Worm (Caenorhabditis elegans) whole organism, late embryonic: Measurements from ENCODE around the gene gro-1.

Experiments
- K09A11.1 ChIP-seq: sonication (generic microtip); optimal IDR thresholded peaks from 2 replicates; lab custom pipeline; 2017; ENCODE audit warnings: antibody characterized with exemption, mild to moderate bottlenecking, missing genetic modification characterization, missing compliant biosample characterization; ENCODE audit not compliant: insufficient read depth
- ahr-1 ChIP-seq: sonication (generic microtip); optimal IDR thresholded peaks from 2 replicates; lab custom pipeline; 2016; ENCODE audit warnings: missing genetic modification characterization, missing compliant biosample characterization
- ama-1 ChIP-seq: fragments of 150-350 bp; optimal IDR thresholded peaks from 2 replicates; lab custom pipeline; 2014
- ceh-31 ChIP-seq: sonication (generic microtip); optimal IDR thresholded peaks from 2 replicates; lab custom pipeline; 2016; ENCODE audit warnings: missing genetic modification characterization, missing compliant biosample characterization
- fkh-10 ChIP-seq: fragments of 150-350 bp; optimal IDR thresholded peaks from 2 replicates; lab custom pipeline; 2014; ENCODE audit warnings: missing biosample characterization, missing genetic modification reagents, missing genetic modification characterization
- nhr-232 ChIP-seq: sonication (generic microtip); optimal IDR thresholded peaks from 2 replicates; lab custom pipeline; 2016; ENCODE audit warnings: missing genetic modification characterization, missing compliant biosample characterization
- pha-4 ChIP-seq: fragments of 150-350 bp; optimal IDR thresholded peaks from 2 replicates; lab custom pipeline; 2018; ENCODE audit warnings: missing biosample characterization, missing genetic modification reagents, missing genetic modification characterization
- pqm-1 ChIP-seq: sonication (generic microtip); optimal IDR thresholded peaks from 2 replicates; lab custom pipeline; 2016; ENCODE audit warnings: missing genetic modification characterization, missing compliant biosample characterization
- rnt-1 ChIP-seq: sonication (generic microtip); optimal IDR thresholded peaks from 2 replicates; lab custom pipeline; 2016; ENCODE audit warnings: missing genetic modification characterization, missing compliant biosample characterization
- ttx-3 ChIP-seq: sonication (generic microtip); optimal IDR thresholded peaks from 2 replicates; lab custom pipeline; 2016; ENCODE audit warnings: missing genetic modification reagents, missing genetic modification characterization, missing compliant biosample characterization

DNA sequence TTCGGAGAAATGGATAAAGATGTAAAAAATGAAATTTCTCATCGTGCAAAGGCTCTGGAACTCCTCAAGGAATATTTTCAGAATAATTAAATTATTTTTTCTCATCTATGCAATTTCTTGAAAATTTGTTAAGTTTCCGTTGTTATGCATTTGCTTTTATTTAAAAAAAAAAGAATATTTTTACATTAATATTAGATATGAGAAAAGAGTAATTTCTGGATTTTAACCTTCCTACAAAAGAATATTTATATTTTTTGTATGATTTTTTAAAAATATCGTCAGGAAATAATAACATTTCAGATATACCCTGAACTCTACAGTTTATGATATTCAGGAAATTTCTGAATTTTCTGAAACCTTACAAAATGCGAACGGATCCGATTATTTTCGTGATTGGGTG lies at the start of gene gro-1:
- TF ChIP-seq pqm-1 (tag; lab: Kevin White, UChicago) (no peak), nhr-232 (tag; lab: Kevin White, UChicago) (no peak), fkh-10 (GFP tag; lab: Kevin White, UChicago) (no peak), K09A11.1 (tag; lab: Kevin White, UChicago) (no peak), rnt-1 (no peak), ama-1 (lab: Kevin White, UChicago) (no peak), pha-4 (no peak), ahr-1 (tag; lab: Kevin White, UChicago) (no peak), ttx-3 (tag; lab: Kevin White, UChicago) (no peak), ceh-31 (tag; lab: Kevin White, UChicago) (no peak)
